Fruit fly (Drosophila melanogaster) whole organism, pupa: ENCODE measurements around the gene mew.

Experiments
- CG14655 ChIP-seq: fragments of 200-800 bp; sonication (Bioruptor generic); optimal IDR thresholded peaks from 3 replicates; lab custom pipeline; 2017; ENCODE audit warnings: mild to moderate bottlenecking, missing biosample characterization, missing genetic modification reagents, missing genetic modification characterization
- CG4496 ChIP-seq: fragments of 200-800 bp; sonication (Bioruptor generic); IDR thresholded peaks from 3 replicates; pipeline ENCODE4 v1.3.6; 2022; ENCODE audit warnings: missing biosample characterization, missing genetic modification characterization
- CG9948 ChIP-seq: fragments of 200-800 bp; sonication (Bioruptor generic); optimal IDR thresholded peaks from 2 replicates; lab custom pipeline; 2018; ENCODE audit warnings: missing biosample characterization, mild to moderate bottlenecking, missing genetic modification characterization, moderate library complexity
- EcR ChIP-seq: fragments of 200-800 bp; sonication (Bioruptor generic); optimal IDR thresholded peaks from 3 replicates; lab custom pipeline; 2019; ENCODE audit warnings: missing biosample characterization, missing genetic modification characterization, mild to moderate bottlenecking, moderate library complexity, missing genetic modification reagents
- Snoo ChIP-seq: fragments of 200-800 bp; sonication (Bioruptor generic); optimal IDR thresholded peaks from 3 replicates; lab custom pipeline; 2017; ENCODE audit warnings: missing biosample characterization, mild to moderate bottlenecking, missing genetic modification characterization, inconsistent platforms
- fd96Ca ChIP-seq: fragments of 200-800 bp; sonication (Bioruptor generic); IDR thresholded peaks from 3 replicates; pipeline ENCODE4 v1.3.6; 2022; ENCODE audit warnings: missing biosample characterization, missing genetic modification characterization

- TF ChIP-seq EcR (GFP tag; lab: Kevin White, UChicago) (peak; percentile 24), Snoo (tag; lab: Kevin White, UChicago) (no peak), CG4496 (GFP tag; lab: Robert Waterston, UW) (0 out of 3 replicates have a peak, but pooled peaks have one; percentile 13), fd96Ca (GFP tag; lab: Robert Waterston, UW) (no peak), CG14655 (no peak), CG9948 (no peak)
These were observed 47.0 kb upstream of the mew start for dm6 chrX:13305323-13305722.
